Worm (Caenorhabditis elegans): ENCODE data around the gene tir-1.

Gene tir-1

ce11 chrIII:3867378-3867904, 34.0 kb downstream of the tir-1 start, which contains the start of gene rpl-3 (continued):
- peak; percentile 96 for TF ChIP-seq nhr-11 (tag; optimal IDR thresholded peaks at IDR 0.05)
- TF ChIP-seq gmeb-2 (tag; optimal IDR thresholded peaks at IDR 0.05), result peak; percentile 96
- TF ChIP-seq ceh-9 (tag; optimal IDR thresholded peaks at IDR 0.05), result no peak
- TF ChIP-seq hlh-30 (tag; optimal IDR thresholded peaks at IDR 0.05; ENCODE audit: insufficient read depth), result peak; percentile 88
- TF ChIP-seq dmd-4 (tag; optimal IDR thresholded peaks at IDR 0.05; ENCODE audit: borderline replicate concordance), result peak; percentile 85
- TF ChIP-seq fkh-6 (tag; optimal IDR thresholded peaks at IDR 0.05), result peak; percentile 81
- peak; percentile 99 for TF ChIP-seq ceh-14 (tag; optimal IDR thresholded peaks at IDR 0.05)
- peak; percentile 95 for TF ChIP-seq lim-6 (tag; optimal IDR thresholded peaks at IDR 0.05)
- TF ChIP-seq F13H6.1 (tag; optimal IDR thresholded peaks at IDR 0.05), result peak; percentile 97
- peak; percentile 81 for TF ChIP-seq hlh-15 (tag; optimal IDR thresholded peaks at IDR 0.05)
- TF ChIP-seq Y22D7AL.16 (tag; optimal IDR thresholded peaks at IDR 0.05), result peak; percentile 97
- TF ChIP-seq ceh-31 (tag; optimal IDR thresholded peaks at IDR 0.05), result peak; percentile 99
- peak; percentile 95 for TF ChIP-seq ceh-24 (tag; optimal IDR thresholded peaks at IDR 0.05)
- TF ChIP-seq sdc-2 (tag; optimal IDR thresholded peaks at IDR 0.05), result peak; percentile 88
- peak; percentile 94 for TF ChIP-seq ttx-3 (tag; optimal IDR thresholded peaks at IDR 0.05)
- TF ChIP-seq pha-4 (tag; optimal IDR thresholded peaks at IDR 0.05), result no peak
- TF ChIP-seq pax-1 (tag; optimal IDR thresholded peaks at IDR 0.05), result peak; percentile 97
- TF ChIP-seq zip-5 (tag; optimal IDR thresholded peaks at IDR 0.05), result peak; percentile 63
- TF ChIP-seq ceh-2 (tag; optimal IDR thresholded peaks at IDR 0.05), result peak; percentile 94
- TF ChIP-seq ceh-22 (tag; optimal IDR thresholded peaks at IDR 0.05), result peak; percentile 85
- peak; percentile 63 for TF ChIP-seq npax-4 (tag; optimal IDR thresholded peaks at IDR 0.05)
- TF ChIP-seq ceh-19 (GFP tag; optimal IDR thresholded peaks at IDR 0.05), result peak; percentile 96
- TF ChIP-seq syd-9 (tag; optimal IDR thresholded peaks at IDR 0.05), result peak; percentile 98
- TF ChIP-seq mec-3 (tag; optimal IDR thresholded peaks at IDR 0.05; ENCODE audit: borderline replicate concordance), result no peak
- TF ChIP-seq sox-2 (GFP tag; IDR thresholded peaks at IDR 0.05), result peak; percentile 96
- TF ChIP-seq ceh-18 (tag; optimal IDR thresholded peaks at IDR 0.05), result peak; percentile 100
- peak; percentile 98 for TF ChIP-seq T23F11.4 (GFP tag; optimal IDR thresholded peaks at IDR 0.05)
- peak; percentile 100 for TF ChIP-seq tbx-2 (tag; optimal IDR thresholded peaks at IDR 0.05)

ce11 chrIII:3863814-3864507, 37.5 kb downstream of the tir-1 start, which contains the start of gene acs-19:
TSS of gene acs-19 (plus strand) at chrIII:3864489.
- no peak for TF ChIP-seq F13H6.1 (tag; optimal IDR thresholded peaks at IDR 0.05)
- TF ChIP-seq ceh-34 (tag; optimal IDR thresholded peaks at IDR 0.05), result no peak
- TF ChIP-seq unc-42 (tag; optimal IDR thresholded peaks at IDR 0.05), result peak; percentile 83
- no peak for TF ChIP-seq pros-1 (tag; optimal IDR thresholded peaks at IDR 0.05)

- TF ChIP-seq nfya-1 (tag; optimal IDR thresholded peaks at IDR 0.05) (peak; percentile 91), C38D4.7 (GFP tag; optimal IDR thresholded peaks at IDR 0.05) (no peak), ref-2 (tag; optimal IDR thresholded peaks at IDR 0.05) (peak; percentile 54), eyg-1 (tag; optimal IDR thresholded peaks at IDR 0.05) (no peak), gmeb-2 (tag; optimal IDR thresholded peaks at IDR 0.05) (no peak), npax-4 (tag; optimal IDR thresholded peaks at IDR 0.05) (no peak), pax-1 (tag; optimal IDR thresholded peaks at IDR 0.05) (peak; percentile 65), lim-6 (tag; optimal IDR thresholded peaks at IDR 0.05) (no peak), ets-4 (tag; optimal IDR thresholded peaks at IDR 0.05) (no peak), ttx-3 (tag; optimal IDR thresholded peaks at IDR 0.05) (no peak), dmd-4 (tag; optimal IDR thresholded peaks at IDR 0.05; ENCODE audit: borderline replicate concordance) (no peak), ceh-30 (tag; optimal IDR thresholded peaks at IDR 0.05) (peak; percentile 38), odd-2 (tag; optimal IDR thresholded peaks at IDR 0.05) (no peak), ceh-48 (tag; optimal IDR thresholded peaks at IDR 0.05) (peak; percentile 49), pros-1 (tag; optimal IDR thresholded peaks at IDR 0.05) (peak; percentile 77), unc-3 (GFP tag; conservative IDR thresholded peaks at IDR 0.05) (peak; percentile 57; the same call in 1 of the 2 replicates), unc-3 (tag; optimal IDR thresholded peaks at IDR 0.05) (peak; percentile 60), ceh-2 (tag; optimal IDR thresholded peaks at IDR 0.05) (no peak), ceh-14 (tag; optimal IDR thresholded peaks at IDR 0.05) (peak; percentile 54), ceh-19 (GFP tag; optimal IDR thresholded peaks at IDR 0.05) (peak; percentile 54), K09A11.1 (tag; optimal IDR thresholded peaks at IDR 0.05; ENCODE audit: insufficient read depth) (no peak), ama-1 (optimal IDR thresholded peaks at IDR 0.05) (no peak), dve-1 (tag; optimal IDR thresholded peaks at IDR 0.05) (peak; percentile 57), sdc-2 (tag; optimal IDR thresholded peaks at IDR 0.05) (peak; percentile 10), pag-3 (tag; optimal IDR thresholded peaks at IDR 0.05; ENCODE audit: borderline replicate concordance) (no peak), elt-2 (tag; optimal IDR thresholded peaks at IDR 0.05) (peak; percentile 17), zip-5 (tag; optimal IDR thresholded peaks at IDR 0.05) (no peak)
Measured at ce11 chrIII:3862918-3863385, 38.5 kb downstream of the tir-1 start, which contains the start of gene brc-1. TSS of gene brc-1 (minus strand) at chrIII:3862968.

Measured in whole organism, late embryonic.